Worm (Caenorhabditis elegans): Measurements from ENCODE around the gene nhr-157.

DNA sequence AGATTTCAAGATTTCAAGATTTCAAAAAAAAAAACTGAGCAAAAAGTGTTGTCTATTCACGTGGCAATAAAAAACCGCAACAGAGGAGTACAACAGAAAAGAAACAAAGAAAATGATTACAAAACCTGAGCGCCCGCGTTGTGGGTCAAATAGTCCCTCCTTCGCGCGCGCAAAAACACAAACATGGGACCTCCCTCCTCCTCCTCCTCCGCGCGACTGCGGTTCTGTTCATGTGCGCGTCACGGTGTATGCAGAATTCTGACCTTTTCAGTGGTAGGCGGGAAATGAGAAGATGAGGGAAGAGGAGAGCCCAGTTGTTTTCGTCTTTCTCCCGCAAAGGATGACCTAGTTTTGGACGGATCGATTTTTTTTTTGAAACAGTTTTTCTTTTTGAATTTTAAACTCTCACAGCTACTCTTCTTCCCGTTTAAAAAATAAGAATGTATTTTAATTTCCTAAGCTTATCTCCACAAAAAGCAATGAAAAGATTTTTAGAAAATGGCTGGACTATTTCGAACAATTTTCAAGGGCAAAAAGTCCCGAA lies 23.6 kb upstream of the nhr-157 start, which contains the start of gene C17E7.4:
- TF ChIP-seq jun-1 (tag; optimal IDR thresholded peaks at IDR 0.05): no peak
- no peak for TF ChIP-seq unc-62 (GFP tag; optimal IDR thresholded peaks at IDR 0.05)
- TF ChIP-seq nhr-67 (tag; optimal IDR thresholded peaks at IDR 0.05): no peak
- TF ChIP-seq nhr-12 (tag; optimal IDR thresholded peaks at IDR 0.05): no peak
- no peak for TF ChIP-seq nhr-11 (tag; optimal IDR thresholded peaks at IDR 0.05)
- TF ChIP-seq ceh-16 (tag; optimal IDR thresholded peaks at IDR 0.05): no peak

Data from whole organism, L3 larva.